Worm (Caenorhabditis elegans): ENCODE measurements around the gene ZK1248.4.

Gene ZK1248.4

DNA sequence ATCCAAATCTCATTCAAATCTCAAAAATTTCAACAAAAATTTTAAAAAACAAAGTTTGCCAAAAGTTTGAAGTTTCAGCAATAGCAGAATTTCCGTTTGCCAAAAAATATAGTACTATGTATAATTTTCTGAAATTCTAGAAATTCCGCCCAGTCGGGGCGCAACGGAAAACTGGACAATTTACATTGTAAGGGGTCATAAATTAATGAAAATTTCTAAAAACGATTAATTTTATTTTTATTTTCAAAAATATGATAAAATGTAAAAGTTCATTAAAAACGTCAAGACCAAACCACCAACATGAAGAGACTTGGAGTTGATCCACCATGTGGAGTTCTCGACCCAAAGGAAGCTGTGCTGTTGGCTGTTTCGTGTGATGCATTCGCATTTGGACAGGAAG, at the start of gene ZK1248.4:
TSS of gene ZK1248.4 (plus strand) at position 301 of the 400 bp plus-strand sequence.
- TF ChIP-seq lin-11 (tag; optimal IDR thresholded peaks at IDR 0.05) = no peak
- no peak for TF ChIP-seq ceh-48 (tag; optimal IDR thresholded peaks at IDR 0.05)
- TF ChIP-seq ceh-30 (tag; optimal IDR thresholded peaks at IDR 0.05) = no peak
- no peak for TF ChIP-seq sdc-2 (tag; optimal IDR thresholded peaks at IDR 0.05)

DNA sequence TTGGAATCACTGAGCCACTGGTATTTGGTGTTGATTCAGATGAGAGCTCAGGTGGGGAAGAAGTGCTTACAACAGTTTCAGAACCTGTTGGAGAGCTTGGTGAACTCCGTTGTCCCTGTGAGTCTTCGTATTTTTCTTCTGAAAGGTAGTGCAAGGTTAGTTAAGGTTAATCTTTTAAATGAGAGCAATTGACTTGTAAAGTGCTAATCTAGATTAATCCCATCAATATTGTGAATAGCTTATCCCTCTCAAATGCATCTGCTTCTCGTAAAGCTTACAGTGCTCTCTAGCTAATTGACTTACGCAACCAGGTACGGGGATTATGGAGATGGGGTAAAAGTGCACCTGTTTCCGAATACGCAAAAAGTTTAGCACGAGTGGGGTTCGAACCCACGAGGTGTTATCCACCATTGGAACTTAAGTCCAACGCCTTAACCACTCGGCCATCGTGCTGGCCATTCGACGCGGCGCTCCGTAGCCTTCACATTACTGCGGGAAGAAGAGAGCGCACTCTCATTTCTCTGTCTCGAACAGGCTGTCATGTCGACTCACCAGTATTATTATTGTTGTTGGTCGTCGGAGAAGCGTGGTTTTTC, 45.8 kb upstream of the ZK1248.4 start:
- TF ChIP-seq ets-4 (tag; optimal IDR thresholded peaks at IDR 0.05) (no peak), ceh-6 (GFP tag; optimal IDR thresholded peaks at IDR 0.05) (peak; percentile 68), ahr-1 (tag; optimal IDR thresholded peaks at IDR 0.05) (no peak), ceh-19 (GFP tag; optimal IDR thresholded peaks at IDR 0.05) (no peak), unc-42 (tag; optimal IDR thresholded peaks at IDR 0.05) (peak; percentile 30), nhr-11 (tag; optimal IDR thresholded peaks at IDR 0.05) (no peak), rnt-1 (tag; optimal IDR thresholded peaks at IDR 0.05) (no peak), ceh-14 (tag; optimal IDR thresholded peaks at IDR 0.05) (peak; percentile 26), F13H6.1 (tag; optimal IDR thresholded peaks at IDR 0.05) (no peak), pros-1 (tag; optimal IDR thresholded peaks at IDR 0.05) (no peak), lim-6 (tag; optimal IDR thresholded peaks at IDR 0.05) (no peak), dmd-4 (tag; optimal IDR thresholded peaks at IDR 0.05; ENCODE audit: borderline replicate concordance) (no peak), nhr-232 (tag; optimal IDR thresholded peaks at IDR 0.05) (peak; percentile 44), hlh-30 (tag; optimal IDR thresholded peaks at IDR 0.05; ENCODE audit: insufficient read depth) (peak; percentile 39), che-1 (tag; optimal IDR thresholded peaks at IDR 0.05) (peak; percentile 70), pag-3 (tag; optimal IDR thresholded peaks at IDR 0.05; ENCODE audit: borderline replicate concordance) (no peak), eyg-1 (tag; optimal IDR thresholded peaks at IDR 0.05) (peak; percentile 43), hlh-8 (tag; optimal IDR thresholded peaks at IDR 0.05) (no peak), Y22D7AL.16 (tag; optimal IDR thresholded peaks at IDR 0.05) (peak; percentile 18), tbx-7 (tag; optimal IDR thresholded peaks at IDR 0.05) (no peak), C38D4.7 (GFP tag; optimal IDR thresholded peaks at IDR 0.05) (peak; percentile 60), hlh-15 (tag; optimal IDR thresholded peaks at IDR 0.05) (no peak), pha-4 (tag; optimal IDR thresholded peaks at IDR 0.05) (no peak), C08G9.2 (tag; optimal IDR thresholded peaks at IDR 0.05) (peak; percentile 47), tbx-2 (tag; optimal IDR thresholded peaks at IDR 0.05) (peak; percentile 48), ceh-30 (tag; optimal IDR thresholded peaks at IDR 0.05) (no peak), sdc-2 (tag; optimal IDR thresholded peaks at IDR 0.05) (peak; percentile 48), ceh-34 (tag; optimal IDR thresholded peaks at IDR 0.05) (peak; percentile 31), fkh-6 (tag; optimal IDR thresholded peaks at IDR 0.05) (peak; percentile 59), ceh-45 (GFP tag; IDR thresholded peaks at IDR 0.05) (0 out of 2 replicates have a peak, but pooled peaks have one; percentile 20), npax-4 (tag; optimal IDR thresholded peaks at IDR 0.05) (no peak), elt-2 (tag; optimal IDR thresholded peaks at IDR 0.05) (peak; percentile 87), pax-1 (tag; optimal IDR thresholded peaks at IDR 0.05) (no peak), ceh-24 (tag; optimal IDR thresholded peaks at IDR 0.05) (peak; percentile 8), ttx-3 (tag; optimal IDR thresholded peaks at IDR 0.05) (peak; percentile 36), lin-11 (tag; optimal IDR thresholded peaks at IDR 0.05) (peak; percentile 12), unc-86 (tag; optimal IDR thresholded peaks at IDR 0.05) (no peak), dve-1 (tag; optimal IDR thresholded peaks at IDR 0.05) (peak; percentile 66), sox-2 (GFP tag; IDR thresholded peaks at IDR 0.05) (no peak; the same call in 1 of the 2 replicates), gmeb-2 (tag; optimal IDR thresholded peaks at IDR 0.05) (no peak), pha-2 (tag; optimal IDR thresholded peaks at IDR 0.05) (no peak), ceh-2 (tag; optimal IDR thresholded peaks at IDR 0.05) (peak; percentile 46), ceh-48 (tag; optimal IDR thresholded peaks at IDR 0.05) (peak; percentile 33), T23F11.4 (GFP tag; optimal IDR thresholded peaks at IDR 0.05) (peak; percentile 51), hlh-6 (tag; optimal IDR thresholded peaks at IDR 0.05) (peak; percentile 48), sox-4 (tag; optimal IDR thresholded peaks at IDR 0.05) (peak; percentile 56), fkh-10 (GFP tag; optimal IDR thresholded peaks at IDR 0.05) (no peak), hlh-13 (GFP tag; optimal IDR thresholded peaks at IDR 0.05) (peak; percentile 59), ama-1 (optimal IDR thresholded peaks at IDR 0.05) (no peak), ceh-9 (tag; optimal IDR thresholded peaks at IDR 0.05) (no peak)

All from whole organism, late embryonic.